Fruit fly (Drosophila melanogaster) whole organism, embryonic: Measurements from ENCODE around the gene CG32075.
A peak's percentile ranks its signal among the peaks of the same experiment; 100 is the strongest.

Experiments used
- B-H2 ChIP-seq: fragments of 200-800 bp; sonication (Bioruptor generic); optimal IDR thresholded peaks from 2 replicates; lab custom pipeline; 2018; ENCODE audit warnings: missing biosample characterization, mild to moderate bottlenecking, missing genetic modification characterization
- Bgb ChIP-seq: fragments of 200-800 bp; sonication (Bioruptor generic); IDR thresholded peaks from 2 replicates; pipeline ENCODE4 v1.3.6; 2022; ENCODE audit warnings: missing biosample characterization, missing genetic modification characterization; ENCODE audit not compliant: partially characterized antibody
- CG10366 ChIP-seq: fragments of 200-800 bp; sonication (Bioruptor generic); IDR thresholded peaks from 2 replicates; pipeline ENCODE4 v1.3.6; 2022; ENCODE audit warnings: missing biosample characterization, missing genetic modification characterization
- CG11247 ChIP-seq: fragments of 200-800 bp; sonication (Bioruptor generic); IDR thresholded peaks from 2 replicates; pipeline ENCODE4 v1.3.6; 2022; ENCODE audit warnings: missing biosample characterization, missing genetic modification characterization
- CG11695 ChIP-seq: fragments of 200-800 bp; sonication (Bioruptor generic); IDR thresholded peaks from 3 replicates; pipeline ENCODE4 v1.3.6; 2022; ENCODE audit warnings: missing biosample characterization, missing genetic modification characterization
- CG12299 ChIP-seq: fragments of 200-800 bp; sonication (Bioruptor generic); optimal IDR thresholded peaks from 2 replicates; lab custom pipeline; 2018; ENCODE audit warnings: missing biosample characterization, mild to moderate bottlenecking, missing genetic modification characterization
- CG13123 ChIP-seq: fragments of 200-800 bp; sonication (Bioruptor generic); optimal IDR thresholded peaks from 2 replicates; lab custom pipeline; 2016; ENCODE audit warnings: missing biosample characterization, missing genetic modification characterization
- CG13894 ChIP-seq: fragments of 200-800 bp; sonication (Bioruptor generic); optimal IDR thresholded peaks from 3 replicates; lab custom pipeline; 2018; ENCODE audit warnings: missing biosample characterization, mild to moderate bottlenecking, missing genetic modification characterization, moderate library complexity
- CG14965 ChIP-seq: fragments of 200-800 bp; sonication (Bioruptor generic); optimal IDR thresholded peaks from 2 replicates; lab custom pipeline; 2016; ENCODE audit warnings: missing biosample characterization, missing genetic modification characterization, borderline replicate concordance
- CG15601 ChIP-seq: fragments of 200-800 bp; sonication (Bioruptor generic); optimal IDR thresholded peaks from 3 replicates; lab custom pipeline; 2019; ENCODE audit warnings: missing biosample characterization, mild to moderate bottlenecking, missing genetic modification characterization, moderate library complexity
- CG17612 ChIP-seq: fragments of 200-800 bp; sonication (Bioruptor generic); IDR thresholded peaks from 2 replicates; pipeline ENCODE4 v1.3.6; 2022; ENCODE audit warnings: missing biosample characterization, missing genetic modification characterization
- CG2120 ChIP-seq: fragments of 200-800 bp; sonication (Bioruptor generic); optimal IDR thresholded peaks from 3 replicates; lab custom pipeline; 2016; ENCODE audit warnings: missing biosample characterization, missing genetic modification characterization
- CG30431 ChIP-seq: fragments of 200-800 bp; sonication (Bioruptor generic); optimal IDR thresholded peaks from 2 replicates; lab custom pipeline; 2017; ENCODE audit warnings: missing biosample characterization, missing genetic modification characterization
- CG3163 ChIP-seq: fragments of 200-800 bp; sonication (Bioruptor generic); optimal IDR thresholded peaks from 3 replicates; lab custom pipeline; 2016; ENCODE audit warnings: missing biosample characterization, missing genetic modification characterization
- CG32767 ChIP-seq: fragments of 200-800 bp; sonication (Bioruptor generic); IDR thresholded peaks from 2 replicates; pipeline ENCODE4 v1.3.6; 2022; ENCODE audit warnings: missing biosample characterization, missing genetic modification characterization
- CG33213 ChIP-seq: fragments of 200-800 bp; sonication (Bioruptor generic); optimal IDR thresholded peaks from 3 replicates; lab custom pipeline; 2016; ENCODE audit warnings: missing biosample characterization, missing genetic modification characterization
- CG34422 ChIP-seq: fragments of 200-800 bp; sonication (Bioruptor generic); IDR thresholded peaks from 3 replicates; pipeline ENCODE4 v1.3.6; 2022; ENCODE audit warnings: missing biosample characterization, missing genetic modification characterization
- CG5245 ChIP-seq: fragments of 200-800 bp; sonication (Bioruptor generic); optimal IDR thresholded peaks from 3 replicates; lab custom pipeline; 2016; ENCODE audit warnings: missing biosample characterization, missing genetic modification characterization
- CG6254 ChIP-seq: fragments of 200-800 bp; sonication (Bioruptor generic); optimal IDR thresholded peaks from 3 replicates; lab custom pipeline; 2017; ENCODE audit warnings: mild to moderate bottlenecking, missing biosample characterization, missing genetic modification reagents, missing genetic modification characterization
- CG8359 ChIP-seq: fragments of 200-800 bp; sonication (Bioruptor generic); optimal IDR thresholded peaks from 2 replicates; lab custom pipeline; 2017; ENCODE audit warnings: missing biosample characterization, mild to moderate bottlenecking, missing genetic modification characterization, borderline replicate concordance
- CG9727 ChIP-seq: fragments of 200-800 bp; sonication (Bioruptor generic); optimal IDR thresholded peaks from 3 replicates; lab custom pipeline; 2017; ENCODE audit warnings: missing biosample characterization, mild to moderate bottlenecking, missing genetic modification characterization
- CG9797 ChIP-seq: fragments of 200-800 bp; sonication (Bioruptor generic); optimal IDR thresholded peaks from 3 replicates; lab custom pipeline; 2018; ENCODE audit warnings: missing biosample characterization, mild to moderate bottlenecking, missing genetic modification characterization
- CoRest ChIP-seq: fragments of 200-800 bp; sonication (Bioruptor generic); optimal IDR thresholded peaks from 3 replicates; lab custom pipeline; 2018; ENCODE audit warnings: missing biosample characterization, mild to moderate bottlenecking, missing genetic modification characterization, moderate library complexity
- E2f2 ChIP-seq: fragments of 200-800 bp; sonication (Bioruptor generic); IDR thresholded peaks from 2 replicates; pipeline ENCODE4 v1.3.6; 2022; ENCODE audit warnings: missing biosample characterization, missing genetic modification characterization
- Ets97D ChIP-seq: fragments of 200-800 bp; sonication (Bioruptor generic); optimal IDR thresholded peaks from 3 replicates; lab custom pipeline; 2016; ENCODE audit warnings: missing biosample characterization, missing genetic modification characterization
- Hr51 ChIP-seq, 2 experiments: fragments of 200-800 bp; sonication (Bioruptor generic); optimal IDR thresholded peaks; 2 replicates in 1 of 2; 3 replicates in 1 of 2; lab custom pipeline; 2016 to 2018; ENCODE audit warnings: missing biosample characterization in 2 of 2, missing genetic modification characterization in 2 of 2, mild to moderate bottlenecking in 1 of 2, moderate library complexity in 1 of 2
- MESR4 ChIP-seq: fragments of 200-800 bp; sonication (Bioruptor generic); optimal IDR thresholded peaks from 2 replicates; lab custom pipeline; 2018; ENCODE audit warnings: missing biosample characterization, mild to moderate bottlenecking, missing genetic modification characterization, moderate library complexity
- Nf-YA ChIP-seq: fragments of 200-800 bp; sonication (Bioruptor generic); IDR thresholded peaks from 2 replicates; pipeline ENCODE4 v1.3.6; 2022; ENCODE audit warnings: missing biosample characterization, missing genetic modification characterization
- Nf-YC ChIP-seq: fragments of 200-800 bp; optimal IDR thresholded peaks from 3 replicates; lab custom pipeline; 2019; ENCODE audit warnings: missing biosample characterization, mild to moderate bottlenecking, missing genetic modification characterization, moderate library complexity
- Optix ChIP-seq: fragments of 200-800 bp; sonication (Bioruptor generic); IDR thresholded peaks from 3 replicates; pipeline ENCODE4 v1.3.6; 2022; ENCODE audit warnings: missing biosample characterization, missing genetic modification characterization
- Ravus ChIP-seq: fragments of 200-800 bp; sonication (Bioruptor generic); IDR thresholded peaks from 2 replicates; pipeline ENCODE4 v1.3.6; 2022; ENCODE audit warnings: missing biosample characterization, missing genetic modification characterization
- Stat92E ChIP-seq, 3 experiments: fragments of >200 bp in 2 of 3; fragments of 200-800 bp in 1 of 3; sonication (Bioruptor generic) in 1 of 3; optimal IDR thresholded peaks; 2 replicates each; lab custom pipeline; 2017 to 2019; ENCODE audit warnings: missing biosample characterization in 3 of 3, missing genetic modification characterization in 3 of 3, mild to moderate bottlenecking in 1 of 3, moderate library complexity in 1 of 3
- caup ChIP-seq: fragments of 200-800 bp; sonication (Bioruptor generic); optimal IDR thresholded peaks from 3 replicates; lab custom pipeline; 2017; ENCODE audit warnings: missing biosample characterization, mild to moderate bottlenecking, missing genetic modification characterization, moderate library complexity; ENCODE audit not compliant: severe bottlenecking
- chif ChIP-seq, 2 experiments: fragments of 200-800 bp; sonication (Bioruptor generic); optimal IDR thresholded peaks; 3 replicates each; lab custom pipeline; 2016; ENCODE audit warnings: missing biosample characterization in 2 of 2, missing genetic modification characterization in 2 of 2
- chm ChIP-seq: fragments of 200-800 bp; sonication (Bioruptor generic); IDR thresholded peaks from 2 replicates; pipeline ENCODE4 v1.3.6; 2022; ENCODE audit warnings: missing biosample characterization, missing genetic modification characterization
- dan ChIP-seq: fragments of 200-800 bp; sonication (Bioruptor generic); IDR thresholded peaks from 2 replicates; pipeline ENCODE4 v1.3.6; 2022; ENCODE audit warnings: missing biosample characterization, missing genetic modification characterization
- dysf ChIP-seq: fragments of 200-800 bp; sonication (Bioruptor generic); IDR thresholded peaks from 3 replicates; pipeline ENCODE4 v1.3.6; 2022; ENCODE audit warnings: missing biosample characterization, missing genetic modification characterization
- en ChIP-seq: fragments of 200-800 bp; sonication (Bioruptor generic); optimal IDR thresholded peaks from 2 replicates; lab custom pipeline; 2016; ENCODE audit warnings: missing biosample characterization, missing genetic modification characterization
- gcm ChIP-seq: fragments of 200-800 bp; sonication (Bioruptor generic); optimal IDR thresholded peaks from 2 replicates; lab custom pipeline; 2019; ENCODE audit warnings: missing biosample characterization, mild to moderate bottlenecking, missing genetic modification characterization, moderate library complexity
- grau ChIP-seq: fragments of 200-800 bp; optimal IDR thresholded peaks from 3 replicates; lab custom pipeline; 2019; ENCODE audit warnings: missing biosample characterization, mild to moderate bottlenecking, missing genetic modification characterization, moderate library complexity
- lmd ChIP-seq: fragments of 200-800 bp; sonication (Bioruptor generic); IDR thresholded peaks from 2 replicates; pipeline ENCODE4 v1.3.6; 2022; ENCODE audit warnings: missing biosample characterization, missing genetic modification characterization
- onecut ChIP-seq: fragments of 200-800 bp; sonication (Bioruptor generic); IDR thresholded peaks from 2 replicates; pipeline ENCODE4 v1.3.6; 2022; ENCODE audit warnings: missing biosample characterization, missing genetic modification characterization
- pum ChIP-seq: fragments of 200-800 bp; sonication (Bioruptor generic); optimal IDR thresholded peaks from 2 replicates; lab custom pipeline; 2016; ENCODE audit warnings: missing biosample characterization, missing genetic modification characterization
- schlank ChIP-seq: fragments of 200-800 bp; sonication (Bioruptor generic); optimal IDR thresholded peaks from 2 replicates; lab custom pipeline; 2018; ENCODE audit warnings: missing biosample characterization, mild to moderate bottlenecking, missing genetic modification characterization
- slbo ChIP-seq: fragments of 200-800 bp; sonication (Bioruptor generic); IDR thresholded peaks from 2 replicates; pipeline ENCODE4 v1.3.6; 2022; ENCODE audit warnings: missing biosample characterization, missing genetic modification characterization
- stwl ChIP-seq: fragments of 200-800 bp; sonication (Bioruptor generic); optimal IDR thresholded peaks from 3 replicates; lab custom pipeline; 2018; ENCODE audit warnings: missing biosample characterization, mild to moderate bottlenecking, missing genetic modification characterization, moderate library complexity
- tgo ChIP-seq: fragments of 200-800 bp; sonication (Bioruptor generic); IDR thresholded peaks from 3 replicates; pipeline ENCODE4 v1.3.6; 2022; ENCODE audit warnings: missing biosample characterization, missing genetic modification characterization
- tup ChIP-seq: fragments of 200-800 bp; sonication (Bioruptor generic); optimal IDR thresholded peaks from 2 replicates; lab custom pipeline; 2016; ENCODE audit warnings: missing biosample characterization, mild to moderate bottlenecking, missing genetic modification characterization, moderate library complexity
- unc-4 ChIP-seq: fragments of 200-800 bp; sonication (Bioruptor generic); IDR thresholded peaks from 2 replicates; pipeline ENCODE4 v1.3.6; 2022; ENCODE audit warnings: missing biosample characterization, missing genetic modification characterization; ENCODE audit not compliant: partially characterized antibody
- yki ChIP-seq: fragments of >200 bp; optimal IDR thresholded peaks from 3 replicates; lab custom pipeline; 2018

The CG32075 gene

dm6 chr3L:11061200-11061599 lies 3.5 kb downstream of the CG32075 start, which contains the start of the genes CG6321 and Blos2 (continued):
- TF ChIP-seq Stat92E (GFP tag; optimal IDR thresholded peaks at IDR 0.05; lab: Kevin White, UChicago) (no peak), slbo (GFP tag; lab: Robert Waterston, UW) (peak; percentile 68), lmd (GFP tag; lab: Robert Waterston, UW) (peak; percentile 68), caup (peak; percentile 72), B-H2 (GFP tag; lab: Kevin White, UChicago) (peak; percentile 48), stwl (peak; percentile 30), pum (GFP tag; lab: Kevin White, UChicago) (peak; percentile 42), CG11695 (GFP tag; lab: Robert Waterston, UW) (peak; percentile 82), tgo (GFP tag; lab: Robert Waterston, UW) (peak; percentile 64; the same call in 1 of the 3 replicates), CG12299 (tag; lab: Kevin White, UChicago) (peak; percentile 76), tup (GFP tag; lab: Kevin White, UChicago) (no peak), CoRest (peak; percentile 85), CG32767 (GFP tag; lab: Robert Waterston, UW) (0 out of 2 replicates have a peak, but pooled peaks have one; percentile 21), Hr51 (GFP tag; optimal IDR thresholded peaks at IDR 0.05; lab: Kevin White, UChicago) (peak; percentile 5 to 88), CG13894 (tag; lab: Kevin White, UChicago) (no peak), Nf-YC (tag; lab: Kevin White, UChicago) (peak; percentile 69), Optix (GFP tag; lab: Robert Waterston, UW) (no peak), CG2120 (GFP tag; lab: Kevin White, UChicago) (peak; percentile 82), CG8359 (peak; percentile 30), Bgb (no peak), CG10366 (GFP tag; lab: Robert Waterston, UW) (peak; percentile 46), CG11247 (GFP tag; lab: Robert Waterston, UW) (peak; percentile 50), CG33213 (GFP tag; lab: Kevin White, UChicago) (peak; percentile 46), CG13123 (GFP tag; lab: Kevin White, UChicago) (peak; percentile 15), MESR4 (GFP tag; lab: Kevin White, UChicago) (no peak), CG5245 (GFP tag; lab: Kevin White, UChicago) (peak; percentile 39), en (GFP tag; lab: Kevin White, UChicago) (peak; percentile 27), schlank (tag; lab: Kevin White, UChicago) (no peak), E2f2 (GFP tag; lab: Robert Waterston, UW) (peak; percentile 58), CG15601 (tag; lab: Kevin White, UChicago) (peak; percentile 68), yki (no peak), Nf-YA (GFP tag; lab: Robert Waterston, UW) (0 out of 2 replicates have a peak, but pooled peaks have one; percentile 32), dysf (GFP tag; lab: Robert Waterston, UW) (peak; percentile 88), onecut (peak; percentile 76), CG17612 (GFP tag; lab: Robert Waterston, UW) (0 out of 2 replicates have a peak, but pooled peaks have one; percentile 34), CG14965 (GFP tag; lab: Kevin White, UChicago) (no peak), CG9797 (GFP tag; lab: Kevin White, UChicago) (no peak), CG3163 (GFP tag; lab: Kevin White, UChicago) (no peak), unc-4 (GFP tag; lab: Robert Waterston, UW) (no peak), dan (GFP tag; lab: Robert Waterston, UW) (no peak), Ets97D (peak; percentile 30), CG30431 (GFP tag; lab: Kevin White, UChicago) (no peak), CG34422 (GFP tag; lab: Robert Waterston, UW) (0 out of 3 replicates have a peak, but pooled peaks have one; percentile 38), CG6254 (GFP tag; lab: Kevin White, UChicago) (peak; percentile 23), gcm (GFP tag; lab: Kevin White, UChicago) (peak; percentile 81), chm (GFP tag; lab: Robert Waterston, UW) (peak; percentile 55; the same call in 1 of the 2 replicates), CG9727 (peak; percentile 64), grau (tag; lab: Kevin White, UChicago) (peak; percentile 85), Ravus (GFP tag; lab: Robert Waterston, UW) (no peak), chif (GFP tag; optimal IDR thresholded peaks at IDR 0.05; lab: Kevin White, UChicago) (peak in 1 of 2 experiments; percentile 67)
